Worm (Caenorhabditis elegans): ENCODE data around the gene T10C6.6.
A peak's percentile ranks its signal among the peaks of the same experiment; 100 is the strongest.

Gene T10C6.6

DNA sequence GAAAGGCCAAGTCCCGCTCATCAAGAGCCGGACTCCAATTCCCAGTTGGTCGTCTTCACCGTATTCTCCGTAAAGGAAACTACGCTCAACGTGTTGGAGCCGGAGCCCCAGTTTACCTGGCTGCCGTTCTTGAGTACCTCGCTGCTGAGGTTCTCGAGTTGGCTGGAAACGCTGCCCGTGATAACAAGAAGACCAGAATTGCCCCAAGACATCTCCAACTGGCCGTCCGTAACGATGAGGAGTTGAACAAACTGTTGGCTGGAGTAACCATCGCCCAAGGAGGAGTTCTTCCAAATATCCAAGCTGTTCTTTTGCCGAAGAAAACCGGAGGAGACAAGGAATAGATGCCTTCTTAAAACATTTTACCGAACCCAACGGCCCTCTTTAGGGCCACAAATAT is 16.7 kb downstream of the T10C6.6 start:
- peak; percentile 47; the same call in 1 of the 2 replicates for TF ChIP-seq set-16 (GFP tag; IDR thresholded peaks at IDR 0.05)

DNA sequence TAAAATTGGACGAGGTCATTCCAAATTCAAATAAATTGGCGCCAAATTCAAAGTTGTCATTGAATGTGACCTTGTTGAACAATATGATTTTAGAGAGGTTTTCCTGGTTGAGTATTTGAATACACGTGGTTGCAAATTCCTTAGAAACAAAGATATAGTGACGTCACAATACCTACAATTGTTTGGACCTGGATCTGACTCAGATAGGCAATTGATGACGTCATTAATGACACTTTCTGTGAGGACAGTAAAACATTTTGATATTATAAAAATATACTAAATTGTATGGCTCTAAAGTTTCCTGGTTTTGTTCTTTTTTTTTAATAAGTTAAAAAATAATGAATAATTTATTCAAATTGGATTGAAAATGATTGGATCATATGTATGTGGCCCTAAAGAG is 17.3 kb downstream of the T10C6.6 start:
- TF ChIP-seq tag-97 (GFP tag; IDR thresholded peaks at IDR 0.05) (no peak), madf-5 (GFP tag; IDR thresholded peaks at IDR 0.05) (no peak), nhr-77 (tag; optimal IDR thresholded peaks at IDR 0.05) (no peak), mdl-1 (tag; optimal IDR thresholded peaks at IDR 0.05) (no peak), lin-1 (GFP tag; IDR thresholded peaks at IDR 0.05) (no peak), lin-15B (tag; optimal IDR thresholded peaks at IDR 0.05) (no peak), D1046.2 (GFP tag; IDR thresholded peaks at IDR 0.05) (no peak), ceh-28 (tag; optimal IDR thresholded peaks at IDR 0.05) (no peak), jun-1 (tag; optimal IDR thresholded peaks at IDR 0.05) (no peak), R02D3.7 (tag; optimal IDR thresholded peaks at IDR 0.05) (no peak), skn-1 (tag; optimal IDR thresholded peaks at IDR 0.05) (no peak)

- peak; percentile 81 for TF ChIP-seq set-16 (GFP tag; IDR thresholded peaks at IDR 0.05)
Observed at ce11 chrV:16041925-16042742, 18.0 kb downstream of the T10C6.6 start, which contains the start of the genes his-2 and his-1. Gene his-2, minus strand, starts transcription at chrV:16042283. Gene his-1, plus strand, starts transcription at chrV:16042520.

DNA sequence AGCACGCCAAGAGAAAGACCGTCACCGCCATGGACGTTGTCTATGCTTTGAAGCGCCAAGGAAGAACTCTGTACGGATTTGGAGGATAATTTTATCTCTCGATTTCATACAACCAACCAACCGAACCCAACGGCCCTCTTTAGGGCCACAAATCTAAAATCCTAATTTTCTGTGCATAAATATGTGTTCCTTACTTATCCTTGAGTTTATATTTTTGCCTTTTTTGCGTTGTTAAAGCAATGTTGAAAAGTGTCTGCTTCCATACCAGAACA is 18.6 kb downstream of the T10C6.6 start:
- TF ChIP-seq ces-1 (GFP tag; optimal IDR thresholded peaks at IDR 0.05): no peak
- no peak for TF ChIP-seq zfp-2 (tag; optimal IDR thresholded peaks at IDR 0.05)
- 0 out of 2 replicates have a peak, but pooled peaks have one; percentile 38 for TF ChIP-seq zfp-3 (GFP tag; conservative IDR thresholded peaks at IDR 0.05)
- no peak for TF ChIP-seq nhr-6 (tag; optimal IDR thresholded peaks at IDR 0.05)
- no peak for TF ChIP-seq Y75B8A.6 (GFP tag; IDR thresholded peaks at IDR 0.05)
- TF ChIP-seq ama-1 (optimal IDR thresholded peaks at IDR 0.05): no peak

ce11 chrV:16043686-16044085 is 19.6 kb downstream of the T10C6.6 start:
- TF ChIP-seq daf-16 (GFP tag; optimal IDR thresholded peaks at IDR 0.05) (no peak), daf-16 (tag; optimal IDR thresholded peaks at IDR 0.05) (peak; percentile 69), nhr-237 (tag; optimal IDR thresholded peaks at IDR 0.05) (no peak), spr-3 (GFP tag; optimal IDR thresholded peaks at IDR 0.05) (no peak), Y48G9A.11 (GFP tag; IDR thresholded peaks at IDR 0.05) (no peak), daf-19 (GFP tag; conservative IDR thresholded peaks at IDR 0.05) (no peak), gei-8 (GFP tag; optimal IDR thresholded peaks at IDR 0.05) (no peak), nhr-111 (GFP tag; optimal IDR thresholded peaks at IDR 0.05) (no peak), spr-1 (tag; optimal IDR thresholded peaks at IDR 0.05) (no peak), snpc-1.2 (GFP tag; IDR thresholded peaks at IDR 0.05) (no peak), pqm-1 (tag; optimal IDR thresholded peaks at IDR 0.05) (peak; percentile 2), dmd-6 (GFP tag; IDR thresholded peaks at IDR 0.05) (peak; percentile 76), fkh-10 (GFP tag; optimal IDR thresholded peaks at IDR 0.05) (no peak), lin-39 (tag; optimal IDR thresholded peaks at IDR 0.05) (no peak), egl-43 (GFP tag; IDR thresholded peaks at IDR 0.05) (no peak), mdt-29 (GFP tag; IDR thresholded peaks at IDR 0.05) (no peak), fos-1 (tag; optimal IDR thresholded peaks at IDR 0.05) (no peak), nhr-28 (tag; optimal IDR thresholded peaks at IDR 0.05) (peak; percentile 42), lin-38 (GFP tag; IDR thresholded peaks at IDR 0.05) (no peak), duxl-1 (tag; optimal IDR thresholded peaks at IDR 0.05; ENCODE audit: poor library complexity) (no peak), hif-1 (tag; optimal IDR thresholded peaks at IDR 0.05) (no peak), nhr-48 (tag; optimal IDR thresholded peaks at IDR 0.05) (no peak), F37D6.2 (tag; optimal IDR thresholded peaks at IDR 0.05) (no peak), mxl-2 (GFP tag; conservative IDR thresholded peaks at IDR 0.05) (no peak), attf-4 (tag; optimal IDR thresholded peaks at IDR 0.05) (no peak), aha-1 (tag) (peak; percentile 81), cey-2 (tag; optimal IDR thresholded peaks at IDR 0.05; ENCODE audit: borderline replicate concordance, insufficient read depth) (no peak), nhr-11 (tag; optimal IDR thresholded peaks at IDR 0.05) (no peak)

Measured in whole organism, L4 larva.